Worm (Caenorhabditis elegans): ENCODE results near the gene C54H2.4.

ce11 chrX:5772538-5773154 is 2.1 kb upstream of the C54H2.4 start:
- TF ChIP-seq nhr-237 (tag; optimal IDR thresholded peaks at IDR 0.05) (no peak), mab-5 (tag; optimal IDR thresholded peaks at IDR 0.05) (no peak), nhr-12 (tag; optimal IDR thresholded peaks at IDR 0.05) (no peak), unc-62 (GFP tag; optimal IDR thresholded peaks at IDR 0.05) (no peak)

Measured in whole organism, mixed stage, embryonic.